Fruit fly (Drosophila melanogaster) S2 (cell line): ENCODE results near the gene Miga.

Experiments
- CG8478 ChIP-seq: fragments of >200 bp; optimal IDR thresholded peaks from 2 replicates; lab custom pipeline; 2018
- CTCF ChIP-seq, 2 experiments: fragments of >200 bp; optimal IDR thresholded peaks; 2 replicates each; lab custom pipeline; 2018

- TF ChIP-seq CG8478 (lab: Kevin White, UChicago) (no peak), CTCF (optimal IDR thresholded peaks at IDR 0.05; lab: Kevin White, UChicago) (no peak)
Measured at dm6 chrX:8447166-8447565, 9.5 kb upstream of the Miga start.
